Fruit fly (Drosophila melanogaster): ENCODE results near the gene Or24a.

The Or24a gene

DNA sequence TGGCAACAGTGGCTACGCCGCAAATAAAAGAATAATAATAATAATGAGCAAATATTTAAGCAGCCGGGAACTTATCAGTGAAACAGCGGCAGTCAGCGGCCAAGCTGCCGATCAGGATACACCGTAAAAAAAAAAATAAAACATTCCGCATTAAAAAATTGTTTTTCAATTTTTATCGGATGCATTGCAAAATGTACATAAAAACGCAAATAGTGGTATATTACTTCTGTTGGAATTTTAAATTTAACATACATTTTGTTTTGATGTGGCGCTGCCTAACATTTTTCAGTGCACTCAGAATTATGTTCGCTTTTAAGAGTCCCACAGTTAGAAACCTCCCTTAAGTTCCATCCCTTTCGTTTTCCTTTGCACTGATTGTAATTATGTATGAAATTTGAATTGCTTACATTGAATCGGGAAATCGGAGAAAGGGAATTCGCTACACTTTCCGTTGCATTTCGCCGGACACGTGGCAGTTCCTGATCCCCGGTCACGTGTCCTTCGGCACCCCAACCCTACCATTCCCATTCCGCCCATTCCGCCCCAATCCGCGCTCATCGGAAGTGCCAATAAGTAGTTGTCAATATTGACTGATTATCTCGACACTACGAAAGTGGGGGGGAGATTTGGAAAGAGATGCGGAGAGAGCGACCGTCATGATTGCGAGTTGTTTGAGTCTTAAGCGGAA lies 46.8 kb downstream of the Or24a start (continued):
- TF ChIP-seq CG10979 (tag; optimal IDR thresholded peaks at IDR 0.05) (peak; percentile 91), Sox102F (GFP tag; optimal IDR thresholded peaks at IDR 0.05) (peak; percentile 81), CG7357 (GFP tag; IDR thresholded peaks at IDR 0.05) (peak; percentile 65; the same call in 1 of the 3 replicates), CG11696 (GFP tag; IDR thresholded peaks at IDR 0.05) (peak; percentile 57; the same call in 1 of the 2 replicates), Bteb2 (GFP tag; optimal IDR thresholded peaks at IDR 0.05) (peak; percentile 32), Atf6 (GFP tag; IDR thresholded peaks at IDR 0.05) (peak; percentile 70), Myb (GFP tag; optimal IDR thresholded peaks at IDR 0.05) (peak; percentile 56), Gug (GFP tag; IDR thresholded peaks at IDR 0.05) (peak; percentile 64; the same call in 3 of the 4 replicates), Chrac-16 (GFP tag; optimal IDR thresholded peaks at IDR 0.05) (peak; percentile 76), luna (GFP tag; optimal IDR thresholded peaks at IDR 0.05) (no peak), CG14050 (GFP tag; IDR thresholded peaks at IDR 0.05) (peak; percentile 68; the same call in 2 of the 3 replicates), CG7372 (GFP tag; IDR thresholded peaks at IDR 0.05) (peak; percentile 72), CG1603 (tag; optimal IDR thresholded peaks at IDR 0.05) (peak; percentile 85), CG17829 (tag; optimal IDR thresholded peaks at IDR 0.05) (peak; percentile 87), Poxn (GFP tag; IDR thresholded peaks at IDR 0.05) (no peak), CG7928 (GFP tag; optimal IDR thresholded peaks at IDR 0.05) (peak; percentile 34), chif (GFP tag; optimal IDR thresholded peaks at IDR 0.05) (peak; percentile 68 to 90), Deaf1 (tag; optimal IDR thresholded peaks at IDR 0.05) (peak; percentile 46), CG6791 (GFP tag; IDR thresholded peaks at IDR 0.05; ENCODE audit: partially characterized antibody) (no peak), prd (optimal IDR thresholded peaks at IDR 0.05) (no peak), prd (GFP tag; IDR thresholded peaks at IDR 0.05) (peak; percentile 91), CG12299 (tag; optimal IDR thresholded peaks at IDR 0.05) (peak; percentile 73), NK7.1 (GFP tag; optimal IDR thresholded peaks at IDR 0.05) (peak; percentile 42), Tbp (GFP tag; optimal IDR thresholded peaks at IDR 0.05) (no peak), CG14965 (GFP tag; optimal IDR thresholded peaks at IDR 0.05; ENCODE audit: borderline replicate concordance) (peak; percentile 49), CG10147 (GFP tag; optimal IDR thresholded peaks at IDR 0.05) (peak; percentile 66), CG11723 (GFP tag; optimal IDR thresholded peaks at IDR 0.05) (peak; percentile 64), stwl (tag; optimal IDR thresholded peaks at IDR 0.05) (peak; percentile 35), org-1 (GFP tag; optimal IDR thresholded peaks at IDR 0.05) (peak; percentile 67), Pdp1 (GFP tag; optimal IDR thresholded peaks at IDR 0.05) (peak in 1 of 2 experiments; percentile 79), CG2116 (GFP tag; optimal IDR thresholded peaks at IDR 0.05) (peak; percentile 37), Bgb (GFP tag; IDR thresholded peaks at IDR 0.05; ENCODE audit: partially characterized antibody) (no peak), Hmx (GFP tag; optimal IDR thresholded peaks at IDR 0.05) (peak; percentile 20), CG10321 (GFP tag; IDR thresholded peaks at IDR 0.05) (0 out of 2 replicates have a peak, but pooled peaks have one; percentile 33), en (GFP tag; optimal IDR thresholded peaks at IDR 0.05) (peak; percentile 48), CG3838 (GFP tag; optimal IDR thresholded peaks at IDR 0.05) (no peak), Stat92E (GFP tag; optimal IDR thresholded peaks at IDR 0.05) (peak in 1 of 3 experiments; percentile 82), btn (GFP tag; optimal IDR thresholded peaks at IDR 0.05) (peak; percentile 58), CG16779 (GFP tag; IDR thresholded peaks at IDR 0.05) (no peak), stc (GFP tag; IDR thresholded peaks at IDR 0.05) (peak; percentile 85), peb (GFP tag; IDR thresholded peaks at IDR 0.05) (peak; percentile 43), CG17912 (GFP tag; optimal IDR thresholded peaks at IDR 0.05) (no peak), onecut (GFP tag; IDR thresholded peaks at IDR 0.05) (peak; percentile 82), dpn (GFP tag; optimal IDR thresholded peaks at IDR 0.05) (peak; percentile 74 to 77), CG1832 (GFP tag; optimal IDR thresholded peaks at IDR 0.05) (no peak), CG12071 (GFP tag; optimal IDR thresholded peaks at IDR 0.05) (peak; percentile 53), phol (tag; optimal IDR thresholded peaks at IDR 0.05) (peak; percentile 87), fd102C (GFP tag; optimal IDR thresholded peaks at IDR 0.05) (peak; percentile 6), CG14710 (tag; optimal IDR thresholded peaks at IDR 0.05) (peak; percentile 90), Sin3A (optimal IDR thresholded peaks at IDR 0.05) (no peak)
